Worm (Caenorhabditis elegans) whole organism, late embryonic: ENCODE data around the gene D1054.5.
A peak's percentile ranks its signal among the peaks of the same experiment; 100 is the strongest.

Source experiments
- T23F11.4 ChIP-seq: fragments of 200-800 bp; sonication (Bioruptor generic); optimal IDR thresholded peaks from 2 replicates; lab custom pipeline; 2018; ENCODE audit warnings: mild to moderate bottlenecking, missing genetic modification characterization, missing compliant biosample characterization
- ceh-30 ChIP-seq: fragments of 150-350 bp; optimal IDR thresholded peaks from 2 replicates; lab custom pipeline; 2014; ENCODE audit warnings: missing biosample characterization, missing genetic modification characterization
- ceh-34 ChIP-seq: sonication (generic microtip); optimal IDR thresholded peaks from 2 replicates; lab custom pipeline; 2016; ENCODE audit warnings: mild to moderate bottlenecking, missing genetic modification characterization, missing compliant biosample characterization
- dve-1 ChIP-seq: sonication (generic microtip); optimal IDR thresholded peaks from 2 replicates; lab custom pipeline; 2017; ENCODE audit warnings: antibody characterized with exemption, mild to moderate bottlenecking, missing genetic modification characterization, missing compliant biosample characterization
- hlh-30 ChIP-seq: sonication (generic microtip); optimal IDR thresholded peaks from 2 replicates; lab custom pipeline; 2017; ENCODE audit warnings: antibody characterized with exemption, missing genetic modification characterization, missing compliant biosample characterization; ENCODE audit not compliant: insufficient read depth
- hlh-8 ChIP-seq: sonication (generic microtip); optimal IDR thresholded peaks from 2 replicates; lab custom pipeline; 2016; ENCODE audit warnings: missing genotype, missing genetic modification characterization, missing compliant biosample characterization
- nhr-11 ChIP-seq: fragments of 150-350 bp; optimal IDR thresholded peaks from 2 replicates; lab custom pipeline; 2014; ENCODE audit warnings: missing biosample characterization, missing genetic modification characterization
- sox-4 ChIP-seq: sonication (generic microtip); optimal IDR thresholded peaks from 2 replicates; lab custom pipeline; 2017; ENCODE audit warnings: mild to moderate bottlenecking, missing genetic modification characterization, inconsistent platforms, missing compliant biosample characterization
- ttx-3 ChIP-seq: sonication (generic microtip); optimal IDR thresholded peaks from 2 replicates; lab custom pipeline; 2016; ENCODE audit warnings: missing genetic modification reagents, missing genetic modification characterization, missing compliant biosample characterization
- unc-3 ChIP-seq, 2 experiments: fragments of 200-800 bp in 1 of 2; sonication (Bioruptor generic) in 1 of 2; sonication (generic microtip) in 1 of 2; conservative IDR thresholded peaks in 1 of 2; optimal IDR thresholded peaks in 1 of 2; 2 replicates each; pipeline versions ENCODE4 v1.3.6 to Lab custom; 2016 to 2022; ENCODE audit warnings: missing compliant biosample characterization in 2 of 2, missing genetic modification characterization in 2 of 2, missing genetic modification reagents in 1 of 2

D1054.5 gene

ce11 chrV:10723583-10723982 is 52.8 kb downstream of the D1054.5 start:
- TF ChIP-seq ceh-34 (peak; percentile 22), ttx-3 (tag; lab: Kevin White, UChicago) (no peak)

- TF ChIP-seq nhr-11 (tag; lab: Kevin White, UChicago) (no peak), ceh-30 (no peak), hlh-30 (peak; percentile 59), dve-1 (tag; lab: Kevin White, UChicago) (no peak), unc-3 (GFP tag; conservative IDR thresholded peaks at IDR 0.05; lab: Robert Waterston, UW) (no peak), unc-3 (tag; optimal IDR thresholded peaks at IDR 0.05; lab: Kevin White, UChicago) (no peak), sox-4 (tag; lab: Kevin White, UChicago) (no peak), hlh-8 (no peak), T23F11.4 (no peak)
Measured at ce11 chrV:10723181-10723580, 53.2 kb downstream of the D1054.5 start.
